Worm (Caenorhabditis elegans) whole organism, L2 larva: ENCODE measurements around the gene str-45.

Source experiments
- Y55F3AM.14 ChIP-seq: fragments of 200-800 bp; sonication (Bioruptor generic); optimal IDR thresholded peaks from 2 replicates; lab custom pipeline; 2018; ENCODE audit warnings: mild to moderate bottlenecking, missing genetic modification characterization, missing compliant biosample characterization
- aly-2 ChIP-seq: fragments of 150-350 bp; optimal IDR thresholded peaks from 2 replicates; lab custom pipeline; 2014; ENCODE audit warnings: missing biosample characterization, missing genetic modification characterization
- lin-11 ChIP-seq: fragments of 150-350 bp; sonication (generic microtip); optimal IDR thresholded peaks from 2 replicates; lab custom pipeline; 2014; ENCODE audit warnings: missing biosample characterization, missing genetic modification characterization, inconsistent platforms, mixed read lengths
- lin-39 ChIP-seq: fragments of 150-350 bp; optimal IDR thresholded peaks from 2 replicates; lab custom pipeline; 2014; ENCODE audit warnings: missing biosample characterization, missing genetic modification reagents, missing genetic modification characterization
- nhr-10 ChIP-seq: sonication (generic microtip); optimal IDR thresholded peaks from 2 replicates; lab custom pipeline; 2017; ENCODE audit warnings: missing biosample characterization, missing genetic modification characterization
- nhr-12 ChIP-seq: fragments of 150-350 bp; optimal IDR thresholded peaks from 2 replicates; lab custom pipeline; 2014; ENCODE audit warnings: missing biosample characterization, missing genetic modification characterization
- nhr-23 ChIP-seq: fragments of 150-350 bp; optimal IDR thresholded peaks from 2 replicates; lab custom pipeline; 2014; ENCODE audit warnings: missing biosample characterization, missing genetic modification reagents, missing genetic modification characterization
- nhr-6 ChIP-seq: fragments of 150-350 bp; optimal IDR thresholded peaks from 2 replicates; lab custom pipeline; 2014; ENCODE audit warnings: missing biosample characterization, missing genetic modification characterization
- nhr-77 ChIP-seq: fragments of 150-350 bp; optimal IDR thresholded peaks from 2 replicates; lab custom pipeline; 2014; ENCODE audit warnings: missing biosample characterization, missing genetic modification characterization

ce11 chrV:15109260-15109659, 49.5 kb upstream of the str-45 start, which contains the start of gene Y75B12A.2:
- TF ChIP-seq nhr-12 (tag; lab: Kevin White, UChicago) (no peak), lin-39 (no peak), nhr-6 (tag; lab: Kevin White, UChicago) (no peak), nhr-10 (no peak), lin-11 (tag; lab: Kevin White, UChicago) (no peak), nhr-77 (tag; lab: Kevin White, UChicago) (no peak), nhr-23 (no peak), aly-2 (no peak), Y55F3AM.14 (no peak)
